Fruit fly (Drosophila melanogaster) Kc167 (cell line): Measurements from ENCODE around the gene hep.

Source experiments
- Myc ChIP-seq: fragments of >200 bp; optimal IDR thresholded peaks from 2 replicates; lab custom pipeline; 2017; ENCODE audit warnings: missing external identifiers
- Sin3A ChIP-seq: fragments of >200 bp; optimal IDR thresholded peaks from 2 replicates; lab custom pipeline; 2018; ENCODE audit warnings: missing external identifiers
- h ChIP-seq: fragments of >200 bp; optimal IDR thresholded peaks from 3 replicates; lab custom pipeline; 2018; ENCODE audit warnings: missing external identifiers
- insv ChIP-seq: fragments of >200 bp; optimal IDR thresholded peaks from 3 replicates; lab custom pipeline; 2018; ENCODE audit warnings: missing external identifiers
- psq ChIP-seq: fragments of >200 bp; optimal IDR thresholded peaks from 2 replicates; lab custom pipeline; 2017; ENCODE audit warnings: missing external identifiers
- ttk ChIP-seq: sonication (Bioruptor generic); optimal IDR thresholded peaks from 2 replicates; lab custom pipeline; 2017; ENCODE audit warnings: missing external identifiers

hep gene

dm6 chrX:13094085-13094764 is 4.0 kb upstream of the hep start, which contains the start of gene CG2200:
Gene CG2200 (plus strand): TSS chrX:13094299.
- TF ChIP-seq Myc (lab: Kevin White, UChicago): no peak

- no peak for TF ChIP-seq h (lab: Kevin White, UChicago)
- no peak for TF ChIP-seq Myc (lab: Kevin White, UChicago)
- TF ChIP-seq Sin3A (lab: Kevin White, UChicago): no peak
- TF ChIP-seq ttk (lab: Kevin White, UChicago): no peak
- TF ChIP-seq insv: no peak
- no peak for TF ChIP-seq psq (lab: Kevin White, UChicago)
Measured at dm6 chrX:13091859-13092258, 1.6 kb upstream of the hep start.

- TF ChIP-seq insv (no peak), Sin3A (lab: Kevin White, UChicago) (no peak), psq (lab: Kevin White, UChicago) (no peak), h (lab: Kevin White, UChicago) (no peak), ttk (lab: Kevin White, UChicago) (no peak), Myc (lab: Kevin White, UChicago) (no peak)
Measured at dm6 chrX:13090656-13091261, 525 bp upstream of the hep start, which contains the start of gene lic. Gene lic (plus strand): TSS chrX:13091145.

- TF ChIP-seq psq (lab: Kevin White, UChicago): no peak
- TF ChIP-seq h (lab: Kevin White, UChicago): no peak
- TF ChIP-seq ttk (lab: Kevin White, UChicago): no peak
- TF ChIP-seq Sin3A (lab: Kevin White, UChicago): no peak
- TF ChIP-seq Myc (lab: Kevin White, UChicago): no peak
Measured at dm6 chrX:13089375-13089774, 859 bp downstream of the hep start.

dm6 chrX:13088025-13088805 is 2.0 kb downstream of the hep start:
- no peak for TF ChIP-seq psq (lab: Kevin White, UChicago)
- TF ChIP-seq Sin3A (lab: Kevin White, UChicago): no peak
- TF ChIP-seq ttk (lab: Kevin White, UChicago): no peak
- TF ChIP-seq insv: no peak
- TF ChIP-seq h (lab: Kevin White, UChicago): no peak
- no peak for TF ChIP-seq Myc (lab: Kevin White, UChicago)

dm6 chrX:13087333-13087828 is 2.9 kb downstream of the hep start:
- no peak for TF ChIP-seq h (lab: Kevin White, UChicago)
- TF ChIP-seq Sin3A (lab: Kevin White, UChicago): no peak
- no peak for TF ChIP-seq Myc (lab: Kevin White, UChicago)

dm6 chrX:13055228-13055627 is 35.0 kb downstream of the hep start, which contains the start of gene CG12715:
Gene CG12715 (minus strand): TSS chrX:13055328.
- TF ChIP-seq h (lab: Kevin White, UChicago) (no peak), Sin3A (lab: Kevin White, UChicago) (no peak), Myc (lab: Kevin White, UChicago) (no peak), psq (lab: Kevin White, UChicago) (no peak), ttk (lab: Kevin White, UChicago) (no peak), insv (no peak)
